Fruit fly (Drosophila melanogaster) ovary, adult (tissue): ENCODE results near the gene t-Grip128.

Experiments used
- CG17801 ChIP-seq: fragments of 200-800 bp; optimal IDR thresholded peaks from 2 replicates; lab custom pipeline; 2019; ENCODE audit warnings: missing biosample characterization, mild to moderate bottlenecking, missing genetic modification characterization, moderate library complexity; ENCODE audit not compliant: partially characterized antibody

t-Grip128 gene

dm6 chr3L:4996777-4997176, at the start of gene t-Grip128:
TSS of gene t-Grip128 (minus strand) at chr3L:4996877.
- TF ChIP-seq CG17801 (GFP tag; lab: Kevin White, UChicago): no peak

dm6 chr3L:5017521-5017920, 20.8 kb upstream of the t-Grip128 start:
- no peak for TF ChIP-seq CG17801 (GFP tag; lab: Kevin White, UChicago)

DNA sequence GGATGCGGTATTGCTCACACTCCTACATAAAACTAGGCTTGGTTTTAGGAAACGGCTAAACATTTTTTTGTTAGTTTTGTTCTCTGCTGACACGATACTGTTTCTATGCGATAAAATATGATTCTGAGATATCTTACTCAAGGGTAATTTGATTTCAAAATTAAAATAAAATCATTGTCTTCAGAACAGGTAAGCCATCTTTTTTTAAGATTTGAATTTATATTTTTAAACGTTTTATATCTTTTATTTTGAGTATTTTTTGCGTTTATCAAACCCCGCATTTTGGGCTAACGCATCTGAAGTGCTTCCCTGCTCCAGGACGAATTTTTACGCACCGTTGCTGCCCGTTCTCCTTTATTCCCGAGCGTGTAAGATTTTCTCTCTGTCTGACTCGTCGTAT, 15.4 kb upstream of the t-Grip128 start, which contains the start of gene ATPsynCF6L:
ATPsynCF6L (minus strand) TSS at position 101 of the 400 bp plus-strand sequence.
- TF ChIP-seq CG17801 (GFP tag; lab: Kevin White, UChicago): no peak

DNA sequence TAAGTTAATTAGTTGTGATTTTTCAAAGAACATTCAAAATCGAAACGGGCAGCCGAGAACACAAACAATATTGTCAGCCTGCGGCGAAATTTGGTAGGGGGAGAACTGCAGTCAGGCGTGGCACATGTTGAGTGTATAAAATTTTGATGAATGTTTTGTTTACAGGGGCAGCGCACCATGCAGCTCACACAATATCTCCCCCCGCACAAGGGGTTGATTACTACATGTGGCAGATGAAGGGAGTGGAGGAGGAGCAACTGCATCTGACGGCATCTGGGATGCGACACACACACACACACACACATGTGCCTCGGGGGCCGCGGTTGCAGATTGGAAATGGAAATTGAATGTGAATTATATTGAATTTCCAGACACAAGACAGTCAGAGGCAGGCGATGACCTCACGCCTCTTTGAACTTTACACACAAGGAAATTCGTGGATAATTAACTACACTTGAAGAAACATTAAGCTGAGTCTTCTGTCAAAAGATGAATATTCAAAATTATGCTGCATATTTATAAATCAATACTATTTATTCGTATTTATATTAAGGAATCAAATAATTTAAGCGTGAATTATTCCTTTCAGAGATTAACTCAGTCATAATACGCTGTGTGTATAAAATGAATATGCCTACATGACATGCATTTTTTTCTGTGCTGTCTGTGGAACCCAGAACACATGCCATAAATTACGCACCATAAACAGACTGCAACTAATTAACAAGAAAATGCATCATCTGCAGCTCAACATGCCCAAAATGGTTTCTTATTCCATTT, 3.0 kb upstream of the t-Grip128 start:
- TF ChIP-seq CG17801 (GFP tag; lab: Kevin White, UChicago): no peak

DNA sequence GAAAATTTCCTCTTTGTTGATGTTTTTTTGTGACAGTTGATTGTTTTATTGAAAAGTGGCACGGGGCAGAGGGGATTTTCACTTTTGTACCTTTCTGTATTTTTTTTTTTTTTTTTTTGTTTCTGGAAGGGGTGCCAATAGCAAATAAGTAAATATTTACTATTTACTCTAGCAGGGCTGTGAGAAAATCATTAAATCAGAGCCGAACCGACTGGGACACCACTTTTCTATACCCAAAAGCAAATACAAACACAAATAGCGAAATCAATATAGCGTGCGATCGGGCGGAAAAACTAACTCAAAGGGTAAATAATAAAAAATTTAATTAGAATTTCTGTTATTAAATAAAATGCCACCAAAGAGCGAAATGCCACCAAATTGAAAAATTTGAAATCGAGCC, 4.6 kb downstream of the t-Grip128 start:
- no peak for TF ChIP-seq CG17801 (GFP tag; lab: Kevin White, UChicago)

dm6 chr3L:4980669-4981068, 16.0 kb downstream of the t-Grip128 start, which contains the start of gene CG17030:
TSS of gene CG17030 (minus strand) at chr3L:4980769.
- TF ChIP-seq CG17801 (GFP tag; lab: Kevin White, UChicago): no peak

DNA sequence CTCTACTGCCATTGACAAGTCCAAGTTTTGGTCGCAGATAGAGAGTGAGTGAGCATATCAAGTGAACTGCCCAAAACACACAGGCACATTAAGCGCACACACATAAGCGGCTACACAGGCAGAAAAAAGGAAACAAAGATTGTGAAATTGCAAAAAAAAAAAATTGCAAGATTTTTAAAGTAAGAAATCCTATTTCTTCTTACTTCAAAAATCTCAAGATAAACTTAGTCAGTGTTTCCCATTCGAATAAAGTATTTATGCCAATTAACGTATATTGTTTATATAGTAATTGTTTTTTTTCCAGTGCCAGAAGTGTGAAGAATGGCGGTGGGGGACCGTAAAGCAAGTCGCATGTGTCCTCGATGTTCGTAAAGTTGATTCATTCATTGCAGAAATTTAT, 17.7 kb downstream of the t-Grip128 start:
- no peak for TF ChIP-seq CG17801 (GFP tag; lab: Kevin White, UChicago)

dm6 chr3L:4978041-4978440, 18.6 kb downstream of the t-Grip128 start:
- no peak for TF ChIP-seq CG17801 (GFP tag; lab: Kevin White, UChicago)

- TF ChIP-seq CG17801 (GFP tag; lab: Kevin White, UChicago): no peak
Measured at dm6 chr3L:4976059-4976823, 20.4 kb downstream of the t-Grip128 start.

DNA sequence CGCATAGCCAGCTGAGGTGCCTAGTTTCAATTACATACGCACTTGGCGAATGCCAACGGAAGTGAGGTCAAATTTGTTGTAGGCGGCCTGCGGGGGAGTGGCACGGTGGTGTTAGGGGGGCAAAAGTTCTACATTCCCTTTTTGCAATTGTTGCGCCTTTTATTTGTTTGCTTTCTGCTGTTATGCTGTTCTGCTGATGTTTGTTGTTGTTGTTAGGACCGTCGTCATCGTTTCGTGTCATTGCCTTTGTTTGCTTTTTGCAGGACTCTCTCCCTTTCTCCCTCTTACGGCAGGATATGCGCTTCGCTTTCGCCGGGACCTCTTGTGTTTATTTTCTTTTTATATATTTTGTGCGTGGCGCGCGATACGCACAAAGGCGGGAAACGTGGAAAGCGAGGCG, 27.3 kb downstream of the t-Grip128 start:
- no peak for TF ChIP-seq CG17801 (GFP tag; lab: Kevin White, UChicago)

DNA sequence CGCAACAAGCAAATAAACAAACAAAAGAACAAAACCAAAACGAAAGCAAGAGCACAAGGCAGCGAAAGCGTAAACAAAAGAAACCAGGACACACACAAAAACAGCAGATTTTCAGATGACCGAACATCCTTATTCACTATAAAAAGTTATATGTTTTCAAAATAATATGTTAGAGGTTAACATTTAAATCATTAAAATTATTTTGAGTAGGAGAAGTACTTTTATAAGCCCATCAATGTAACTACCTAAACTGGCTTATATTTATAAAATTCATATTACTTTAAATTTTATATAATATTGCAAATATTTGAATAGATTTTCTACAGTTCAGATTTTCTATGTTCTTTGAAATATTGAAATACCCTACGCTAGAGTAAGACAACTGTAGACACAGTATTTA, 29.9 kb downstream of the t-Grip128 start:
- TF ChIP-seq CG17801 (GFP tag; lab: Kevin White, UChicago): no peak
